Worm (Caenorhabditis elegans): Measurements from ENCODE around the gene W06G6.2.

Gene W06G6.2

DNA sequence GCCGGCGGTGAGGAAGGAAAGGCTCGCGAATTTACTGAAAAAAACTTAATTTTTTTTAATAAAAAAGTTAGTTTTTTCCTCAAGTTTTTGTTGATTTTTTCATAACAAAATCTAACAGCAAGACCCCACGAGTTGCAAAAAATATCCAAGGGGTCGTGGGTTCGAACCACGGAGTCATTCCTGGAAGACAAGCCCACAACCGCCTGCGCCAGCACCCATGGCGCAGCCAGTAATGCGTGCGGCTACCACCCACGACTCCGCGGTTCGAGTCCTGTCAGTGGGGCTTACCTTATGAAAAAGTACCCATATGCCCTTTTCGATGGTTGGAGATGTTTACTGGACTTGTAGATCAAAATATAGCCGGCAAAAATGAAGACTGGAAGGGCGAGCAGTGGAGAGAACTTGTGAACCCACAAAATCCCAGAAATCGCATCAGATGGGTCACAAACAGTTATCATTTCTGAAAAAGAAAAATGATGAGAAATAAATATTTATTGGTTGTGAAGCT, 6.3 kb upstream of the W06G6.2 start, which contains the start of gene Y70C5A.2:
TSS of gene Y70C5A.2 (minus strand) at position 458 of the 508 bp plus-strand sequence.
- TF ChIP-seq pag-3 (tag; optimal IDR thresholded peaks at IDR 0.05; ENCODE audit: borderline replicate concordance) (peak; percentile 82), K02D7.2 (tag; optimal IDR thresholded peaks at IDR 0.05) (no peak)

ce11 chrV:16627962-16628361, 1.1 kb upstream of the W06G6.2 start, which contains the start of gene oac-53:
Gene oac-53 (minus strand): TSS chrV:16627970.
- no peak for TF ChIP-seq hlh-13 (GFP tag; optimal IDR thresholded peaks at IDR 0.05)
- peak; percentile 32 for TF ChIP-seq elt-2 (tag; optimal IDR thresholded peaks at IDR 0.05)

DNA sequence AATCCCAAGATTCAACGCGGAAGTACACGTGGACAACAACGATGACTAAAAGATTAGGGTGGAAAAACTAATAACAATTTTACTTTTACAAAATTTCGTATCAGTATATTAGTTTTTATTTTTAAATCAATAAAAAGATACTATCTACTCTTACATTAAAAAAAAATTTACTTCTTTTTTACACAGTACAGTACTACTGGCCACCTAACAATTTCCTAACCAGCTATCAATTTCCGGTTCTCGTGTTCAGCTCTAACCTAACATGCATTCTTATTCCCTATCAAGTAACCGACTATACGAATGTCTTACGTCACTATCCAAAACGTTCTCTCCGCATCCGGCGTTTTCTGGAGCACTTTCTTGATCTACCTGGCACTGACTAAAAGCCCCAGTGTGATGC, 509 bp downstream of the W06G6.2 start, which contains the start of gene srd-21:
TSS of gene srd-21 (plus strand) at position 301 of the 400 bp plus-strand sequence.
- TF ChIP-seq ceh-45 (GFP tag; IDR thresholded peaks at IDR 0.05) = no peak
- TF ChIP-seq unc-42 (tag; optimal IDR thresholded peaks at IDR 0.05) = no peak
- TF ChIP-seq ceh-19 (GFP tag; optimal IDR thresholded peaks at IDR 0.05) = no peak
- no peak for TF ChIP-seq K02D7.2 (tag; optimal IDR thresholded peaks at IDR 0.05)
- no peak for TF ChIP-seq hlh-6 (tag; optimal IDR thresholded peaks at IDR 0.05)
- TF ChIP-seq eyg-1 (tag; optimal IDR thresholded peaks at IDR 0.05) = no peak
- TF ChIP-seq unc-55 (GFP tag; optimal IDR thresholded peaks at IDR 0.05) = no peak
- TF ChIP-seq ref-2 (tag; optimal IDR thresholded peaks at IDR 0.05) = no peak
- no peak for TF ChIP-seq pha-2 (tag; optimal IDR thresholded peaks at IDR 0.05)
- no peak for TF ChIP-seq ahr-1 (tag; optimal IDR thresholded peaks at IDR 0.05)
- TF ChIP-seq ceh-30 (tag; optimal IDR thresholded peaks at IDR 0.05) = no peak
- no peak for TF ChIP-seq ttx-3 (tag; optimal IDR thresholded peaks at IDR 0.05)
- TF ChIP-seq che-1 (tag; optimal IDR thresholded peaks at IDR 0.05) = no peak
- TF ChIP-seq ceh-34 (tag; optimal IDR thresholded peaks at IDR 0.05) = no peak
- TF ChIP-seq hlh-15 (tag; optimal IDR thresholded peaks at IDR 0.05) = no peak
- no peak for TF ChIP-seq ceh-48 (tag; optimal IDR thresholded peaks at IDR 0.05)
- TF ChIP-seq ztf-16 (tag; optimal IDR thresholded peaks at IDR 0.05) = no peak
- TF ChIP-seq ceh-9 (tag; optimal IDR thresholded peaks at IDR 0.05) = no peak
- no peak for TF ChIP-seq ceh-6 (GFP tag; optimal IDR thresholded peaks at IDR 0.05)

- no peak for TF ChIP-seq ttx-3 (tag; optimal IDR thresholded peaks at IDR 0.05)
- TF ChIP-seq elt-2 (tag; optimal IDR thresholded peaks at IDR 0.05) = peak; percentile 76
These were observed 6.8 kb downstream of the W06G6.2 start, which contains the start of gene mltn-11 for ce11 chrV:16635911-16636310. Gene mltn-11 (plus strand): TSS chrV:16636186.

- no peak for TF ChIP-seq ets-4 (tag; optimal IDR thresholded peaks at IDR 0.05)
- TF ChIP-seq hlh-6 (tag; optimal IDR thresholded peaks at IDR 0.05) = no peak
- no peak for TF ChIP-seq ceh-9 (tag; optimal IDR thresholded peaks at IDR 0.05)
- TF ChIP-seq T23F11.4 (GFP tag; optimal IDR thresholded peaks at IDR 0.05) = no peak
These were observed 9.1 kb downstream of the W06G6.2 start, which contains the start of gene srw-76 for ce11 chrV:16638204-16638603. Gene srw-76 (minus strand): TSS chrV:16638304.

ce11 chrV:16640366-16640765, 11.3 kb downstream of the W06G6.2 start:
- no peak for TF ChIP-seq unc-42 (tag; optimal IDR thresholded peaks at IDR 0.05)
- TF ChIP-seq ceh-14 (tag; optimal IDR thresholded peaks at IDR 0.05) = no peak
- TF ChIP-seq tbx-2 (tag; optimal IDR thresholded peaks at IDR 0.05) = no peak
- TF ChIP-seq ets-4 (tag; optimal IDR thresholded peaks at IDR 0.05) = no peak
- no peak for TF ChIP-seq syd-9 (tag; optimal IDR thresholded peaks at IDR 0.05)
- TF ChIP-seq ztf-16 (tag; optimal IDR thresholded peaks at IDR 0.05) = no peak
- TF ChIP-seq sox-4 (tag; optimal IDR thresholded peaks at IDR 0.05) = no peak
- no peak for TF ChIP-seq unc-55 (GFP tag; optimal IDR thresholded peaks at IDR 0.05)
- TF ChIP-seq C38D4.7 (GFP tag; optimal IDR thresholded peaks at IDR 0.05) = no peak
- TF ChIP-seq ceh-22 (tag; optimal IDR thresholded peaks at IDR 0.05) = no peak
- TF ChIP-seq ceh-45 (GFP tag; IDR thresholded peaks at IDR 0.05) = no peak
- no peak for TF ChIP-seq Y22D7AL.16 (tag; optimal IDR thresholded peaks at IDR 0.05)
